Fruit fly (Drosophila melanogaster) whole organism, embryonic: ENCODE results near the gene sip3.

Experiments used
- BEAF-32 ChIP-seq: fragments of 200-800 bp; sonication (Bioruptor generic); optimal IDR thresholded peaks from 3 replicates; lab custom pipeline; 2017; ENCODE audit warnings: missing biosample characterization, missing genetic modification characterization, mild to moderate bottlenecking, moderate library complexity, missing genetic modification reagents
- Blimp-1 ChIP-seq: fragments of 200-800 bp; sonication (Bioruptor generic); optimal IDR thresholded peaks from 3 replicates; lab custom pipeline; 2018; ENCODE audit warnings: missing biosample characterization, missing genetic modification characterization, mild to moderate bottlenecking, moderate library complexity, missing genetic modification reagents
- CG10274 ChIP-seq: fragments of 200-800 bp; sonication (Bioruptor generic); optimal IDR thresholded peaks from 3 replicates; lab custom pipeline; 2017; ENCODE audit warnings: missing biosample characterization, mild to moderate bottlenecking, missing genetic modification characterization
- CG10321 ChIP-seq: fragments of 200-800 bp; sonication (Bioruptor generic); IDR thresholded peaks from 2 replicates; pipeline ENCODE4 v1.3.6; 2022; ENCODE audit warnings: missing biosample characterization, missing genetic modification characterization
- CG10654 ChIP-seq: fragments of 200-800 bp; sonication (Bioruptor generic); optimal IDR thresholded peaks from 2 replicates; lab custom pipeline; 2016; ENCODE audit warnings: missing biosample characterization, missing genetic modification characterization
- CG11560 ChIP-seq: fragments of 200-800 bp; sonication (Bioruptor generic); IDR thresholded peaks from 3 replicates; pipeline ENCODE4 v1.3.6; 2022; ENCODE audit warnings: missing biosample characterization, missing genetic modification characterization
- CG12744 ChIP-seq: fragments of 200-800 bp; sonication (Bioruptor generic); optimal IDR thresholded peaks from 2 replicates; lab custom pipeline; 2016; ENCODE audit warnings: missing biosample characterization, missing genetic modification characterization
- CG13894 ChIP-seq: fragments of 200-800 bp; sonication (Bioruptor generic); optimal IDR thresholded peaks from 3 replicates; lab custom pipeline; 2018; ENCODE audit warnings: missing biosample characterization, mild to moderate bottlenecking, missing genetic modification characterization, moderate library complexity
- CG14050 ChIP-seq: fragments of 200-800 bp; sonication (Bioruptor generic); IDR thresholded peaks from 3 replicates; pipeline ENCODE4 v1.3.6; 2022; ENCODE audit warnings: missing biosample characterization, missing genetic modification characterization
- CG14667 ChIP-seq: fragments of 200-800 bp; sonication (Bioruptor generic); IDR thresholded peaks from 2 replicates; pipeline ENCODE4 v1.3.6; 2022; ENCODE audit warnings: missing biosample characterization, missing genetic modification characterization
- CG14965 ChIP-seq: fragments of 200-800 bp; sonication (Bioruptor generic); optimal IDR thresholded peaks from 2 replicates; lab custom pipeline; 2016; ENCODE audit warnings: missing biosample characterization, missing genetic modification characterization, borderline replicate concordance
- CG16813 ChIP-seq: fragments of 200-800 bp; sonication (Bioruptor generic); IDR thresholded peaks from 3 replicates; pipeline ENCODE4 v1.3.6; 2022; ENCODE audit warnings: missing biosample characterization, missing genetic modification characterization; ENCODE audit not compliant: partially characterized antibody
- CG17385 ChIP-seq: fragments of 200-800 bp; sonication (Bioruptor generic); optimal IDR thresholded peaks from 3 replicates; lab custom pipeline; 2018; ENCODE audit warnings: missing biosample characterization, mild to moderate bottlenecking, missing genetic modification characterization
- CG2129 ChIP-seq: fragments of 200-800 bp; sonication (Bioruptor generic); IDR thresholded peaks from 2 replicates; pipeline ENCODE4 v1.3.6; 2022; ENCODE audit warnings: missing biosample characterization, missing genetic modification characterization; ENCODE audit not compliant: partially characterized antibody
- CG30020 ChIP-seq: fragments of 200-800 bp; optimal IDR thresholded peaks from 2 replicates; lab custom pipeline; 2019; ENCODE audit warnings: missing biosample characterization, mild to moderate bottlenecking, missing genetic modification characterization, moderate library complexity
- CG3065 ChIP-seq: fragments of 200-800 bp; sonication (Bioruptor generic); optimal IDR thresholded peaks from 2 replicates; lab custom pipeline; 2016; ENCODE audit warnings: missing biosample characterization, missing genetic modification characterization
- CG3847 ChIP-seq: fragments of 200-800 bp; sonication (Bioruptor generic); IDR thresholded peaks from 2 replicates; pipeline ENCODE4 v1.3.6; 2022; ENCODE audit warnings: missing biosample characterization, missing genetic modification characterization
- CG7271 ChIP-seq: fragments of 200-800 bp; sonication (Bioruptor generic); optimal IDR thresholded peaks from 2 replicates; lab custom pipeline; 2018; ENCODE audit warnings: missing biosample characterization, mild to moderate bottlenecking, missing genetic modification characterization, moderate library complexity
- CG7987 ChIP-seq: fragments of 200-800 bp; sonication (Bioruptor generic); optimal IDR thresholded peaks from 2 replicates; lab custom pipeline; 2018; ENCODE audit warnings: missing biosample characterization, mild to moderate bottlenecking, missing genetic modification characterization, moderate library complexity
- CG9817 ChIP-seq: fragments of 200-800 bp; sonication (Bioruptor generic); optimal IDR thresholded peaks from 2 replicates; lab custom pipeline; 2018; ENCODE audit warnings: missing biosample characterization, mild to moderate bottlenecking, missing genetic modification characterization, moderate library complexity
- CHES-1-like ChIP-seq: fragments of 200-800 bp; sonication (Bioruptor generic); optimal IDR thresholded peaks from 2 replicates; lab custom pipeline; 2016; ENCODE audit warnings: missing biosample characterization, missing genetic modification characterization
- Chrac-16 ChIP-seq: fragments of 200-800 bp; sonication (Bioruptor generic); optimal IDR thresholded peaks from 3 replicates; lab custom pipeline; 2016; ENCODE audit warnings: missing biosample characterization, missing genetic modification characterization
- CoRest ChIP-seq: fragments of 200-800 bp; sonication (Bioruptor generic); optimal IDR thresholded peaks from 3 replicates; lab custom pipeline; 2018; ENCODE audit warnings: missing biosample characterization, mild to moderate bottlenecking, missing genetic modification characterization, moderate library complexity
- Dek ChIP-seq: fragments of 200-800 bp; sonication (Bioruptor generic); optimal IDR thresholded peaks from 3 replicates; lab custom pipeline; 2019; ENCODE audit warnings: missing biosample characterization, mild to moderate bottlenecking, missing genetic modification characterization, moderate library complexity
- Dip2 ChIP-seq: fragments of 200-800 bp; sonication (Bioruptor generic); IDR thresholded peaks from 2 replicates; pipeline ENCODE4 v1.3.6; 2022; ENCODE audit warnings: missing biosample characterization, missing genetic modification characterization
- GATAe ChIP-seq: fragments of 200-800 bp; sonication (Bioruptor generic); conservative IDR thresholded peaks from 2 replicates; pipeline ENCODE4 v1.3.6; 2022; ENCODE audit warnings: missing biosample characterization, missing genetic modification characterization
- HLH3B ChIP-seq: fragments of 200-800 bp; sonication (Bioruptor generic); IDR thresholded peaks from 2 replicates; pipeline ENCODE4 v1.3.6; 2022; ENCODE audit warnings: missing biosample characterization, missing genetic modification characterization
- NfI ChIP-seq: fragments of 200-800 bp; sonication (Bioruptor generic); optimal IDR thresholded peaks from 3 replicates; lab custom pipeline; 2018; ENCODE audit warnings: missing biosample characterization, mild to moderate bottlenecking, missing genetic modification characterization, moderate library complexity
- Scr ChIP-seq: fragments of 200-800 bp; sonication (Bioruptor generic); IDR thresholded peaks from 2 replicates; pipeline ENCODE4 v1.3.6; 2022; ENCODE audit warnings: missing biosample characterization, missing genetic modification characterization; ENCODE audit not compliant: partially characterized antibody
- Sin3A ChIP-seq: fragments of >200 bp; optimal IDR thresholded peaks from 2 replicates; lab custom pipeline; 2018
- Ssrp ChIP-seq: fragments of 200-800 bp; sonication (Bioruptor generic); optimal IDR thresholded peaks from 2 replicates; lab custom pipeline; 2018; ENCODE audit warnings: missing biosample characterization, mild to moderate bottlenecking, missing genetic modification characterization, moderate library complexity
- abd-A ChIP-seq: fragments of 200-800 bp; sonication (Bioruptor generic); optimal IDR thresholded peaks from 3 replicates; lab custom pipeline; 2019; ENCODE audit warnings: missing biosample characterization, mild to moderate bottlenecking, missing genetic modification characterization, moderate library complexity
- chif ChIP-seq, 2 experiments: fragments of 200-800 bp; sonication (Bioruptor generic); optimal IDR thresholded peaks; 3 replicates each; lab custom pipeline; 2016; ENCODE audit warnings: missing biosample characterization in 2 of 2, missing genetic modification characterization in 2 of 2
- crp ChIP-seq, 2 experiments: fragments of 200-800 bp; sonication (Bioruptor generic); optimal IDR thresholded peaks; 2 replicates in 1 of 2; 3 replicates in 1 of 2; lab custom pipeline; 2017; ENCODE audit warnings: missing biosample characterization in 2 of 2, missing genetic modification characterization in 2 of 2, mild to moderate bottlenecking in 1 of 2, moderate library complexity in 1 of 2
- dmrt99B ChIP-seq: fragments of 200-800 bp; sonication (Bioruptor generic); optimal IDR thresholded peaks from 2 replicates; lab custom pipeline; 2018; ENCODE audit warnings: missing biosample characterization, mild to moderate bottlenecking, missing genetic modification characterization, moderate library complexity
- dpn ChIP-seq, 2 experiments: fragments of 200-800 bp; sonication (Bioruptor generic); optimal IDR thresholded peaks; 3 replicates each; lab custom pipeline; 2016; ENCODE audit warnings: missing biosample characterization in 2 of 2, missing genetic modification characterization in 2 of 2
- ems ChIP-seq: fragments of 200-800 bp; sonication (Bioruptor generic); optimal IDR thresholded peaks from 3 replicates; lab custom pipeline; 2016; ENCODE audit warnings: missing biosample characterization, missing genetic modification characterization
- ewg ChIP-seq: fragments of 200-800 bp; sonication (Bioruptor generic); optimal IDR thresholded peaks from 3 replicates; lab custom pipeline; 2017; ENCODE audit warnings: mild to moderate bottlenecking, missing biosample characterization, missing genetic modification reagents, missing genetic modification characterization
- fd102C ChIP-seq: fragments of 200-800 bp; sonication (Bioruptor generic); optimal IDR thresholded peaks from 2 replicates; lab custom pipeline; 2018; ENCODE audit warnings: missing biosample characterization, mild to moderate bottlenecking, missing genetic modification characterization, moderate library complexity
- gcm ChIP-seq: fragments of 200-800 bp; sonication (Bioruptor generic); optimal IDR thresholded peaks from 2 replicates; lab custom pipeline; 2019; ENCODE audit warnings: missing biosample characterization, mild to moderate bottlenecking, missing genetic modification characterization, moderate library complexity
- gcm2 ChIP-seq: fragments of 200-800 bp; sonication (Bioruptor generic); optimal IDR thresholded peaks from 2 replicates; lab custom pipeline; 2016; ENCODE audit warnings: missing biosample characterization, missing genetic modification characterization
- hb ChIP-seq: fragments of 200-800 bp; sonication (Bioruptor generic); IDR thresholded peaks from 3 replicates; pipeline ENCODE4 v1.3.6; 2022; ENCODE audit warnings: missing biosample characterization, missing genetic modification characterization; ENCODE audit not compliant: partially characterized antibody
- knrl ChIP-seq: fragments of 200-800 bp; sonication (Bioruptor generic); IDR thresholded peaks from 3 replicates; pipeline ENCODE4 v1.3.6; 2022; ENCODE audit warnings: missing biosample characterization, missing genetic modification characterization; ENCODE audit not compliant: partially characterized antibody
- nau ChIP-seq: fragments of 200-800 bp; sonication (Bioruptor generic); optimal IDR thresholded peaks from 3 replicates; lab custom pipeline; 2017; ENCODE audit warnings: missing biosample characterization, mild to moderate bottlenecking, missing genetic modification characterization, missing genetic modification reagents
- nerfin-1 ChIP-seq: fragments of 200-800 bp; sonication (Bioruptor generic); optimal IDR thresholded peaks from 3 replicates; lab custom pipeline; 2019; ENCODE audit warnings: missing biosample characterization, mild to moderate bottlenecking, missing genetic modification characterization, moderate library complexity
- salm ChIP-seq: fragments of 200-800 bp; sonication (Bioruptor generic); optimal IDR thresholded peaks from 2 replicates; lab custom pipeline; 2018; ENCODE audit warnings: missing biosample characterization, mild to moderate bottlenecking, missing genetic modification characterization
- tio ChIP-seq: fragments of 200-800 bp; sonication (Bioruptor generic); optimal IDR thresholded peaks from 2 replicates; lab custom pipeline; 2017; ENCODE audit warnings: missing biosample characterization, missing genetic modification characterization, inconsistent platforms
- vnd ChIP-seq: fragments of 200-800 bp; sonication (Bioruptor generic); IDR thresholded peaks from 3 replicates; pipeline ENCODE4 v1.3.6; 2022; ENCODE audit warnings: missing biosample characterization, missing genetic modification characterization; ENCODE audit not compliant: partially characterized antibody
- wek ChIP-seq: fragments of 200-800 bp; sonication (Bioruptor generic); optimal IDR thresholded peaks from 3 replicates; lab custom pipeline; 2018; ENCODE audit warnings: missing biosample characterization, mild to moderate bottlenecking, missing genetic modification characterization, moderate library complexity

Gene sip3

DNA sequence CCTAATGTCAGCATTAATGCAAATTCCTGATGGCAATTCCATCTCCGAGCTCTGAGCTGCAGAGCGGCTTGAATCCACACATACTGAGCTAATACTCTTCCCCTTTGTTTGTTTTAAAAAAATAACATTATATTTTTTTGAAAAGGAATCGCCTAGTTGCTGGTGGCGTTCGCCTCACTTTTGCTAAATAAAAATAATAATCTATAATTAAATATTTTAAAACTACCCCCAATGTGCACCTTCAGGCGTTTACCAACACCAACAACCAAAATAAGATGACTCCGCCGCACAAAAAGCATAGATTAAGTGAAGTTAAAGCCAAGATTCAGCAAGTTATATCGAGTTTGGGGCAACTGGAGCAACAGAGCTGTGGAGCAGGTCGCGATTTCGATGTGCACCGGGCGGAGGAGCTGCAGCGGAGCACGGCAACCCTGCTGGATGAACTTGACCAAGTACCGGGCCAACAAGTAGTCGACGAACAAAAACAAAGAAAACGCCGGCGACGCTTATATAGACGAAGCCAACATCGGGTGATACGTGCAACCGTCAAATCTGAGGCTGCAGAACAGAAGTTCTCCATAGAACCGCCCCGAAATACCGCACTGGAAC is 27.9 kb upstream of the sip3 start, which contains the start of gene CG1896 (continued):
- TF ChIP-seq fd102C (GFP tag; lab: Kevin White, UChicago) = no peak
- TF ChIP-seq GATAe (GFP tag; lab: Robert Waterston, UW) = no peak
- no peak for TF ChIP-seq CG3065 (GFP tag; lab: Kevin White, UChicago)
- TF ChIP-seq NfI (GFP tag; lab: Kevin White, UChicago) = peak; percentile 52
- peak; percentile 44 for TF ChIP-seq dmrt99B (tag; lab: Kevin White, UChicago)
- TF ChIP-seq Chrac-16 = peak; percentile 31
- 0 out of 2 replicates have a peak, but pooled peaks have one; percentile 10 for TF ChIP-seq HLH3B (GFP tag; lab: Robert Waterston, UW)
- no peak for TF ChIP-seq BEAF-32 (GFP tag; lab: Kevin White, UChicago)
- TF ChIP-seq crp (GFP tag; optimal IDR thresholded peaks at IDR 0.05; lab: Kevin White, UChicago) = no peak
- TF ChIP-seq nerfin-1 (tag; lab: Kevin White, UChicago) = peak; percentile 21
- no peak for TF ChIP-seq CG14667 (GFP tag; lab: Robert Waterston, UW)
- TF ChIP-seq CG17385 = peak; percentile 50
- no peak for TF ChIP-seq gcm2
- TF ChIP-seq Sin3A = no peak
- TF ChIP-seq salm (tag; lab: Kevin White, UChicago) = no peak
- peak; percentile 15 for TF ChIP-seq CG10274
- TF ChIP-seq gcm (GFP tag; lab: Kevin White, UChicago) = peak; percentile 16
- no peak for TF ChIP-seq CG7271 (tag; lab: Kevin White, UChicago)
- no peak for TF ChIP-seq CG16813
- peak in 1 of 2 experiments; percentile 14 for TF ChIP-seq dpn (GFP tag; optimal IDR thresholded peaks at IDR 0.05; lab: Kevin White, UChicago)
- no peak for TF ChIP-seq knrl (GFP tag; lab: Robert Waterston, UW)
- no peak for TF ChIP-seq CG9817 (tag; lab: Kevin White, UChicago)
- peak; percentile 6 for TF ChIP-seq Dek (tag; lab: Kevin White, UChicago)
- no peak for TF ChIP-seq CG11560
- no peak for TF ChIP-seq CHES-1-like
- TF ChIP-seq ems (GFP tag; lab: Kevin White, UChicago) = no peak
- no peak for TF ChIP-seq vnd
- TF ChIP-seq hb (GFP tag; lab: Robert Waterston, UW) = no peak
- no peak for TF ChIP-seq CG2129
- no peak for TF ChIP-seq chif (GFP tag; optimal IDR thresholded peaks at IDR 0.05; lab: Kevin White, UChicago)
- no peak for TF ChIP-seq CG12744 (GFP tag; lab: Kevin White, UChicago)
- TF ChIP-seq Blimp-1 (GFP tag; lab: Kevin White, UChicago) = no peak
- TF ChIP-seq CoRest (tag; lab: Kevin White, UChicago) = peak; percentile 45
- peak; percentile 45 for TF ChIP-seq CG10654 (GFP tag; lab: Kevin White, UChicago)
- no peak for TF ChIP-seq Dip2 (GFP tag; lab: Robert Waterston, UW)
- peak; percentile 93 for TF ChIP-seq wek (GFP tag; lab: Kevin White, UChicago)
- no peak for TF ChIP-seq CG14965 (GFP tag; lab: Kevin White, UChicago)
- no peak for TF ChIP-seq Scr (GFP tag; lab: Robert Waterston, UW)
- TF ChIP-seq CG3847 (GFP tag; lab: Robert Waterston, UW) = peak; percentile 34
- no peak for TF ChIP-seq CG30020 (tag; lab: Kevin White, UChicago)
- TF ChIP-seq CG14050 = 0 out of 3 replicates have a peak, but pooled peaks have one; percentile 24
- TF ChIP-seq abd-A (tag; lab: Kevin White, UChicago) = no peak
- TF ChIP-seq tio = no peak
- peak; percentile 26 for TF ChIP-seq ewg (GFP tag; lab: Kevin White, UChicago)
- TF ChIP-seq CG7987 (GFP tag; lab: Kevin White, UChicago) = peak; percentile 1
- TF ChIP-seq CG13894 (tag; lab: Kevin White, UChicago) = no peak
- no peak for TF ChIP-seq nau
- no peak for TF ChIP-seq CG10321 (GFP tag; lab: Robert Waterston, UW)
- TF ChIP-seq Ssrp (tag; lab: Kevin White, UChicago) = peak; percentile 23
